Worm (Caenorhabditis elegans) whole organism, L3 larva: Measurements from ENCODE around the gene R05A10.6.

Source experiments
- ZK546.5 ChIP-seq: sonication (generic microtip); optimal IDR thresholded peaks from 2 replicates; lab custom pipeline; 2017; ENCODE audit warnings: missing biosample characterization, missing genetic modification characterization
- aly-2 ChIP-seq: fragments of 150-350 bp; optimal IDR thresholded peaks from 2 replicates; lab custom pipeline; 2014; ENCODE audit warnings: missing biosample characterization, missing genetic modification characterization
- elt-3 ChIP-seq, 3 experiments: fragments of 150-350 bp in 1 of 3; sonication (generic microtip) in 2 of 3; optimal IDR thresholded peaks; 2 replicates in 2 of 3; 4 replicates in 1 of 3; lab custom pipeline; 2014 to 2017; ENCODE audit warnings: missing biosample characterization in 3 of 3, missing genetic modification characterization in 3 of 3
- fos-1 ChIP-seq: fragments of 150-350 bp; optimal IDR thresholded peaks from 2 replicates; lab custom pipeline; 2014; ENCODE audit warnings: missing biosample characterization, missing genetic modification characterization
- nhr-76 ChIP-seq: fragments of 150-350 bp; sonication (generic microtip); optimal IDR thresholded peaks from 5 replicates; lab custom pipeline; 2014; ENCODE audit warnings: missing biosample characterization, missing genetic modification characterization
- pha-4 ChIP-seq: fragments of 150-350 bp; optimal IDR thresholded peaks from 2 replicates; lab custom pipeline; 2014; ENCODE audit warnings: missing biosample characterization, missing genetic modification reagents, missing genetic modification characterization
- pqm-1 ChIP-seq: fragments of 150-350 bp; optimal IDR thresholded peaks from 2 replicates; lab custom pipeline; 2017; ENCODE audit warnings: missing biosample characterization, missing genetic modification characterization, inconsistent platforms
- snpc-4 ChIP-seq: fragments of 150-350 bp; optimal IDR thresholded peaks from 2 replicates; lab custom pipeline; 2014; ENCODE audit warnings: missing biosample characterization, missing genetic modification characterization
- unc-62 ChIP-seq: fragments of 150-350 bp; sonication (generic microtip); optimal IDR thresholded peaks from 4 replicates; lab custom pipeline; 2014; ENCODE audit warnings: missing biosample characterization, missing genetic modification reagents, missing genetic modification characterization
- zag-1 ChIP-seq: fragments of 150-350 bp; optimal IDR thresholded peaks from 2 replicates; lab custom pipeline; 2014; ENCODE audit warnings: missing biosample characterization, missing genetic modification characterization

ce11 chrIV:14203162-14203561 lies 37.6 kb downstream of the R05A10.6 start, which contains the start of gene F02H6.3:
- TF ChIP-seq aly-2 (tag; lab: Kevin White, UChicago) (no peak), pha-4 (tag; lab: Kevin White, UChicago) (no peak), fos-1 (tag; lab: Kevin White, UChicago) (no peak), unc-62 (GFP tag; lab: Kevin White, UChicago) (no peak), snpc-4 (tag; lab: Kevin White, UChicago) (no peak), nhr-76 (tag; lab: Kevin White, UChicago) (no peak), pqm-1 (no peak), elt-3 (tag; optimal IDR thresholded peaks at IDR 0.05; lab: Kevin White, UChicago) (no peak), ZK546.5 (no peak), zag-1 (tag; lab: Kevin White, UChicago) (no peak)
